Fruit fly (Drosophila melanogaster) whole organism, embryonic: Measurements from ENCODE around the gene CG9733.

ENCODE experiments used
- CG2116 ChIP-seq: fragments of 200-800 bp; sonication (Bioruptor generic); optimal IDR thresholded peaks from 3 replicates; lab custom pipeline; 2018; ENCODE audit warnings: missing biosample characterization, mild to moderate bottlenecking, missing genetic modification characterization
- psq ChIP-seq: fragments of 200-800 bp; sonication (Bioruptor generic); optimal IDR thresholded peaks from 2 replicates; lab custom pipeline; 2017; ENCODE audit warnings: missing biosample characterization, missing genetic modification characterization

DNA sequence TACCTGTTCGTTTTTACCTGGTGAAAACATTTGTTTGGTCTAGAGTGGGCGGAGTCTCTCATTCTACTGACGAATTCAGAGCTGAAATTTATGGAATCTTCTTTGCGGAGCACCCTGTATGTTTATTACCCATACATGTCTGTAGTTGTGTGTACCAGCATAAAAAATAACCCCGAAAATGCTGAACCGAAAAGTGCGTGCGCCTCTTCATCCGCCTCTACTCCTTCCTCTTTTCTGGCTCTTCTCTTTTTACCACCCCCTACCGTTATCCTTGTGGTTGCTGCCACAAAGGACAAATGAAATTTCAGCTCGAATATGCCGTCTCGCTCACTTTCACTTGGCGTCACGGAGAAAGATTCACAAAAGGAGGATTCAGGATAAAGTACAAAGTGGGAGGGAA, 27.4 kb upstream of the CG9733 start:
- no peak for TF ChIP-seq CG2116 (GFP tag; lab: Kevin White, UChicago)
- no peak for TF ChIP-seq psq (GFP tag; lab: Kevin White, UChicago)
